Worm (Caenorhabditis elegans) whole organism, young adult: ENCODE results near the gene unc-23.

Source experiments
- F39B2.1 ChIP-seq: fragments of 200-800 bp; sonication (Bioruptor generic); IDR thresholded peaks from 2 replicates; pipeline ENCODE4 v1.3.6; 2022; ENCODE audit warnings: missing genetic modification reagents, missing genetic modification characterization, missing compliant biosample characterization
- hlh-12 ChIP-seq: sonication (generic microtip); optimal IDR thresholded peaks from 2 replicates; lab custom pipeline; 2016; ENCODE audit warnings: missing genetic modification characterization, missing compliant biosample characterization

DNA sequence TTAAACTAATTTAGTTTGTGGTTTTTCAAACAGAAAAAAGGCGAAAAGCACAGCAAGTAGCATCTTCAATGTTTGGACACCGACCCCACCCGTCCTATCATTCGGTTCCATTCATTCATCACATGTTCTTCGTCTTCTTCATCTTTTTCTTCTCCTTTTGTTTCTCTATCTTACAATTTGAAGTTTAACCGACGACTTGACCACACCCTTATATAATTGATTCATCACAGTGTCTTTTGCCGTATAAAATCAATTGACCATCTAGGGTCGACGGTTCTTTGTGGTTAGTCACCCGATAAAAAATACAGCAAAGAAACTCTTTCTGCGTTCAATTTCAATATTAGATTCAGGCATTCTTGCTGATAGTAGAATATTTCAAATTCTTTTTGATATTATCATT lies 1.1 kb upstream of the unc-23 start:
- no peak for TF ChIP-seq F39B2.1
- no peak for TF ChIP-seq hlh-12
